Worm (Caenorhabditis elegans) whole organism, L3 larva: Measurements from ENCODE around the gene F13B9.2.

Source experiments
- R02D3.7 ChIP-seq: fragments of 150-350 bp; optimal IDR thresholded peaks from 2 replicates; lab custom pipeline; 2014; ENCODE audit warnings: missing biosample characterization, missing genetic modification characterization
- ZK546.5 ChIP-seq: sonication (generic microtip); optimal IDR thresholded peaks from 2 replicates; lab custom pipeline; 2017; ENCODE audit warnings: missing biosample characterization, missing genetic modification characterization
- aly-2 ChIP-seq: fragments of 150-350 bp; optimal IDR thresholded peaks from 2 replicates; lab custom pipeline; 2014; ENCODE audit warnings: missing biosample characterization, missing genetic modification characterization
- ama-1 ChIP-seq: fragments of 150-350 bp; optimal IDR thresholded peaks from 2 replicates; lab custom pipeline; 2018
- ceh-16 ChIP-seq: sonication (generic microtip); optimal IDR thresholded peaks from 2 replicates; lab custom pipeline; 2017; ENCODE audit warnings: missing biosample characterization, missing genetic modification characterization
- ceh-28 ChIP-seq: fragments of 150-350 bp; optimal IDR thresholded peaks from 2 replicates; lab custom pipeline; 2014; ENCODE audit warnings: missing biosample characterization, missing genetic modification reagents, missing genetic modification characterization
- ceh-82 ChIP-seq: fragments of 150-350 bp; optimal IDR thresholded peaks from 2 replicates; lab custom pipeline; 2014; ENCODE audit warnings: missing biosample characterization, missing genetic modification characterization
- ceh-9 ChIP-seq: sonication (generic microtip); optimal IDR thresholded peaks from 2 replicates; lab custom pipeline; 2018; ENCODE audit warnings: missing biosample characterization, missing genetic modification characterization
- daf-12 ChIP-seq: fragments of 150-350 bp; optimal IDR thresholded peaks from 2 replicates; lab custom pipeline; 2014; ENCODE audit warnings: missing biosample characterization, missing genetic modification reagents, missing genetic modification characterization
- egl-5 ChIP-seq: fragments of 150-350 bp; optimal IDR thresholded peaks from 2 replicates; lab custom pipeline; 2017; ENCODE audit warnings: missing biosample characterization, missing genetic modification reagents, missing genetic modification characterization, inconsistent platforms
- elt-2 ChIP-seq: sonication (generic microtip); optimal IDR thresholded peaks from 2 replicates; lab custom pipeline; 2016; ENCODE audit warnings: missing genetic modification reagents, mild to moderate bottlenecking, missing genetic modification characterization, missing compliant biosample characterization
- fkh-2 ChIP-seq: fragments of 150-350 bp; optimal IDR thresholded peaks from 2 replicates; lab custom pipeline; 2014; ENCODE audit warnings: missing biosample characterization, missing genetic modification reagents, missing genetic modification characterization
- fos-1 ChIP-seq: fragments of 150-350 bp; optimal IDR thresholded peaks from 2 replicates; lab custom pipeline; 2014; ENCODE audit warnings: missing biosample characterization, missing genetic modification characterization
- hmg-11 ChIP-seq: sonication (generic microtip); optimal IDR thresholded peaks from 2 replicates; lab custom pipeline; 2016; ENCODE audit warnings: missing genetic modification characterization, missing compliant biosample characterization
- jun-1 ChIP-seq: fragments of 150-350 bp; optimal IDR thresholded peaks from 2 replicates; lab custom pipeline; 2014; ENCODE audit warnings: missing biosample characterization, missing genetic modification reagents, missing genetic modification characterization
- lin-39 ChIP-seq: fragments of 150-350 bp; optimal IDR thresholded peaks from 2 replicates; lab custom pipeline; 2018; ENCODE audit warnings: missing biosample characterization, missing genetic modification reagents, missing genetic modification characterization
- mdl-1 ChIP-seq: fragments of 150-350 bp; optimal IDR thresholded peaks from 2 replicates; lab custom pipeline; 2014; ENCODE audit warnings: missing biosample characterization, missing genetic modification characterization
- mml-1 ChIP-seq: fragments of 150-350 bp; sonication (generic microtip); optimal IDR thresholded peaks from 3 replicates; lab custom pipeline; 2014; ENCODE audit warnings: missing biosample characterization, missing genetic modification characterization
- nfya-1 ChIP-seq: sonication (generic microtip); optimal IDR thresholded peaks from 2 replicates; lab custom pipeline; 2017; ENCODE audit warnings: missing genetic modification characterization, mild to moderate bottlenecking, missing compliant biosample characterization, antibody characterized with exemption, moderate library complexity; ENCODE audit not compliant: insufficient read depth
- nhr-11 ChIP-seq: fragments of 150-350 bp; optimal IDR thresholded peaks from 2 replicates; lab custom pipeline; 2014; ENCODE audit warnings: missing biosample characterization, missing genetic modification characterization
- nhr-12 ChIP-seq: fragments of 150-350 bp; optimal IDR thresholded peaks from 2 replicates; lab custom pipeline; 2014; ENCODE audit warnings: missing biosample characterization, missing genetic modification characterization
- nhr-23 ChIP-seq: fragments of 150-350 bp; optimal IDR thresholded peaks from 2 replicates; lab custom pipeline; 2014; ENCODE audit warnings: missing biosample characterization, missing genetic modification reagents, missing genetic modification characterization
- nhr-237 ChIP-seq: fragments of 150-350 bp; optimal IDR thresholded peaks from 2 replicates; lab custom pipeline; 2014; ENCODE audit warnings: missing biosample characterization, missing genetic modification characterization
- nhr-43 ChIP-seq: sonication (generic microtip); optimal IDR thresholded peaks from 2 replicates; lab custom pipeline; 2016; ENCODE audit warnings: mild to moderate bottlenecking, missing genetic modification characterization, missing compliant biosample characterization; ENCODE audit not compliant: poor library complexity, severe bottlenecking
- nhr-67 ChIP-seq: fragments of 150-350 bp; optimal IDR thresholded peaks from 2 replicates; lab custom pipeline; 2014; ENCODE audit warnings: missing biosample characterization, missing genetic modification characterization
- nhr-76 ChIP-seq: fragments of 150-350 bp; sonication (generic microtip); optimal IDR thresholded peaks from 5 replicates; lab custom pipeline; 2014; ENCODE audit warnings: missing biosample characterization, missing genetic modification characterization
- nhr-77 ChIP-seq: fragments of 150-350 bp; optimal IDR thresholded peaks from 2 replicates; lab custom pipeline; 2014; ENCODE audit warnings: missing biosample characterization, missing genetic modification characterization
- pha-4 ChIP-seq: fragments of 150-350 bp; optimal IDR thresholded peaks from 2 replicates; lab custom pipeline; 2014; ENCODE audit warnings: missing biosample characterization, missing genetic modification reagents, missing genetic modification characterization
- pqm-1 ChIP-seq: fragments of 150-350 bp; optimal IDR thresholded peaks from 2 replicates; lab custom pipeline; 2017; ENCODE audit warnings: missing biosample characterization, missing genetic modification characterization, inconsistent platforms
- sea-2 ChIP-seq: fragments of 150-350 bp; sonication (generic microtip); optimal IDR thresholded peaks from 4 replicates; lab custom pipeline; 2014; ENCODE audit warnings: missing biosample characterization, missing genetic modification reagents, missing genetic modification characterization
- skn-1 ChIP-seq: fragments of 150-350 bp; optimal IDR thresholded peaks from 2 replicates; lab custom pipeline; 2014; ENCODE audit warnings: missing biosample characterization, missing genetic modification characterization
- snpc-4 ChIP-seq: fragments of 150-350 bp; optimal IDR thresholded peaks from 2 replicates; lab custom pipeline; 2014; ENCODE audit warnings: missing biosample characterization, missing genetic modification characterization
- tbx-2 ChIP-seq: sonication (generic microtip); optimal IDR thresholded peaks from 2 replicates; lab custom pipeline; 2016; ENCODE audit warnings: mild to moderate bottlenecking, missing genetic modification characterization, missing compliant biosample characterization
- unc-39 ChIP-seq: sonication (generic microtip); optimal IDR thresholded peaks from 4 replicates; lab custom pipeline; 2017; ENCODE audit warnings: missing biosample characterization, missing genetic modification characterization
- unc-62 ChIP-seq: fragments of 150-350 bp; sonication (generic microtip); optimal IDR thresholded peaks from 4 replicates; lab custom pipeline; 2014; ENCODE audit warnings: missing biosample characterization, missing genetic modification reagents, missing genetic modification characterization
- zag-1 ChIP-seq: fragments of 150-350 bp; optimal IDR thresholded peaks from 2 replicates; lab custom pipeline; 2014; ENCODE audit warnings: missing biosample characterization, missing genetic modification characterization
- ztf-11 ChIP-seq: fragments of 150-350 bp; optimal IDR thresholded peaks from 2 replicates; lab custom pipeline; 2014; ENCODE audit warnings: missing biosample characterization, missing genetic modification characterization
- ztf-4 ChIP-seq: fragments of 150-350 bp; optimal IDR thresholded peaks from 2 replicates; lab custom pipeline; 2014; ENCODE audit warnings: missing biosample characterization, missing genetic modification characterization

F13B9.2 gene

ce11 chrX:8236515-8236914 lies 49.0 kb upstream of the F13B9.2 start:
- TF ChIP-seq ceh-9 (tag; lab: Kevin White, UChicago) (no peak), mdl-1 (tag; lab: Kevin White, UChicago) (no peak), pha-4 (tag; lab: Kevin White, UChicago) (peak; percentile 37)

DNA sequence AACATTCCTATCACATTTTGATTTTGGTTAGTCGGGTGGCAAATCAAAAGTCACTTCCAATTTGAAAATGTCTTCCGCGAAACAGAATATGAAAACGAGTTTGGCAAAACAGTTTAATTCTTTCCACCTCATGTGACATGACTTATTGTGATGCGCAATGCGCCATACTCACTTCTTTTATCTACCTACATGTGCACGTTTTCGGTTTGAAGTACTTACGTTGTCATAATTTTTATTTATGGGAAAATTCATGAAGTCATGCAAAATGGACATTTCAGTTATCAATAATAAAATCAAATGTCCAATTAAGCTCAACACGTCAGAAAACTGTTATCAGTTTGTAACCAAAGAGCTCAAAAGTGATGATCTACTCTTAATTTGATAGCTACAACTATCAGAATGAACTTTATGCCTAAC lies 46.8 kb upstream of the F13B9.2 start:
- TF ChIP-seq aly-2: no peak
- TF ChIP-seq pqm-1 (tag; lab: Kevin White, UChicago): peak; percentile 90
- TF ChIP-seq elt-2: peak; percentile 82
- TF ChIP-seq jun-1 (tag; lab: Kevin White, UChicago): peak; percentile 18

DNA sequence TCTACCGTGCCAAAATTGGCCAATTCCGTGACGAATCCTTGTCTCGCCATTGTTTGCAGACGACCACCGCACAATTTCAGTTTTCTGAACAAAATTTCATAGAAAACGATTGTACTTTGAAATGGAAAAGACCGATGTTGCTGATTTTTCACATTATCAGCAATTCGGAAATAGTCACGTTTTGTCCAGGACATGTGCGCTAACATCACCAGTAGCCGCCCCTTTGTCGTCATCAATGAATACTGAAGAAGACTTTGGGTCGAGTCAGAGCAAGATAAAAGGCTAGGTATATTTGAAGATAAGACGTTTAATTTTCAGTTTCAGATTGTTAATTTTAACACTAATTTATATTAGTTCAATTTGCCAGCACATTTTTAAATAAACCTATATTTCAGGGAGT lies 43.6 kb upstream of the F13B9.2 start, which contains the start of gene endu-2:
Gene endu-2 (plus strand): TSS at position 396 of the 400 bp plus-strand sequence.
- TF ChIP-seq pha-4 (tag; lab: Kevin White, UChicago) (peak; percentile 3), elt-2 (peak; percentile 90), ZK546.5 (tag; lab: Kevin White, UChicago) (no peak), pqm-1 (tag; lab: Kevin White, UChicago) (peak; percentile 78)

DNA sequence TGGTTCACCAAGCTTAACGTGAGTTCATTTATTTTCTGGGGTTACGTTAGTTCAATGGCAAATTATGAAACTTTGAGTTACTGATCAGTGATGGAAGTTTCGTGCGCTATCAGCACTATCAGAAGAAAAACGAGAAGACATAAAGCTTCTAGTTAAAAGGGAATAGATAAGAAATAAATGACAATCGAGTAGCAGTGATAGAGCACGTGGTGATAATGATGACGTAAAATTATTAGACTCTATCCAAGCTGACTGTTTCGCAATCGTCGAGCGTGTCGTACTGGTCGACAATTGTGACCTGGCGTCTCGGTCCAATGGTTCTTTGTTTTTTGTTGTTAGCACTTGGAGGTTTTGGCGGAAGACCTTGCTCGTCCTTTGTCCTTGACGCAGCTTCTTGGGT lies 42.4 kb upstream of the F13B9.2 start:
- TF ChIP-seq pha-4 (tag; lab: Kevin White, UChicago): peak; percentile 61
- TF ChIP-seq pqm-1 (tag; lab: Kevin White, UChicago): peak; percentile 99
- TF ChIP-seq nhr-76 (tag; lab: Kevin White, UChicago): no peak
- peak; percentile 97 for TF ChIP-seq elt-2
- no peak for TF ChIP-seq daf-12 (tag; lab: Kevin White, UChicago)
- TF ChIP-seq fos-1: no peak
- peak; percentile 86 for TF ChIP-seq jun-1 (tag; lab: Kevin White, UChicago)
- peak; percentile 2 for TF ChIP-seq mdl-1 (tag; lab: Kevin White, UChicago)
- TF ChIP-seq ceh-9 (tag; lab: Kevin White, UChicago): no peak

- peak; percentile 25 for TF ChIP-seq pha-4 (tag; lab: Kevin White, UChicago)
- no peak for TF ChIP-seq nhr-77
- TF ChIP-seq pqm-1 (tag; lab: Kevin White, UChicago): peak; percentile 74
- TF ChIP-seq elt-2: peak; percentile 84
- TF ChIP-seq sea-2 (GFP tag; lab: Kevin White, UChicago): no peak
- no peak for TF ChIP-seq nhr-43 (tag; lab: Kevin White, UChicago)
- no peak for TF ChIP-seq nhr-67 (tag; lab: Kevin White, UChicago)
- TF ChIP-seq unc-39 (tag; lab: Kevin White, UChicago): no peak
Observed at ce11 chrX:8246126-8246525, 39.4 kb upstream of the F13B9.2 start, which contains the start of gene kqt-2. kqt-2 (minus strand) TSS chrX:8246369.

ce11 chrX:8247088-8247487 lies 38.4 kb upstream of the F13B9.2 start:
- TF ChIP-seq jun-1 (tag; lab: Kevin White, UChicago): no peak
- TF ChIP-seq ama-1: no peak
- no peak for TF ChIP-seq nhr-77
- no peak for TF ChIP-seq elt-2
- no peak for TF ChIP-seq unc-62 (GFP tag; lab: Kevin White, UChicago)
- TF ChIP-seq, all 47 proteins: peak for 0

DNA sequence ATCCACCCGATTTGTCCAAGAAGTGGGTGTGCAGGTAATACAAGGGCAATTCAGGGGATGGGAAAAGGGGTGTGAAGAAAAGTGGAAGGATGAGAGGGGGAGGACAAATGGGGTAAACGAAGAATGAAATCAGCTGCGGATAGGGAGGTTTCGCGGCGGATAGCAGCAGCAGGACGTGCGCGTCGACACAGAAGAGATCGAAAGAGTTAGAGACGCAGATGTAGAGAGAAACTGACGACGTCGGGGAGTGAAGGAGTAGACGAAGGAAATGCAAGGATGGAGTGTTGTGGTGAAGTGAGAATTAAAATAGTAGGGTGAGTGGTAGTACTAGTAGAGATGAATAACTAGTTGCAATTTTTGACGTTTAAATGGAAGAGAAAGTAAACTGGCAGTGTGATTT lies 33.2 kb upstream of the F13B9.2 start, which contains the start of gene M60.6:
Gene M60.6 (minus strand): TSS at position 166 of the 400 bp plus-strand sequence.
- TF ChIP-seq mml-1 (tag; lab: Kevin White, UChicago) (no peak), ceh-28 (no peak), ceh-9 (tag; lab: Kevin White, UChicago) (no peak), nfya-1 (tag; lab: Kevin White, UChicago) (peak; percentile 47), ztf-4 (tag; lab: Kevin White, UChicago) (no peak), tbx-2 (tag; lab: Kevin White, UChicago) (no peak), nhr-76 (tag; lab: Kevin White, UChicago) (no peak), nhr-237 (tag; lab: Kevin White, UChicago) (no peak), ztf-11 (tag; lab: Kevin White, UChicago) (no peak), hmg-11 (tag; lab: Kevin White, UChicago) (peak; percentile 24), nhr-23 (tag; lab: Kevin White, UChicago) (peak; percentile 33), lin-39 (tag; lab: Kevin White, UChicago) (no peak), jun-1 (tag; lab: Kevin White, UChicago) (no peak), nhr-43 (tag; lab: Kevin White, UChicago) (peak; percentile 23), ceh-82 (tag; lab: Kevin White, UChicago) (no peak), egl-5 (tag; lab: Kevin White, UChicago) (no peak), nhr-11 (tag; lab: Kevin White, UChicago) (no peak), fkh-2 (tag; lab: Kevin White, UChicago) (no peak), daf-12 (tag; lab: Kevin White, UChicago) (no peak), nhr-12 (tag; lab: Kevin White, UChicago) (no peak), skn-1 (tag; lab: Kevin White, UChicago) (no peak), ceh-16 (tag; lab: Kevin White, UChicago) (no peak), fos-1 (no peak), zag-1 (tag; lab: Kevin White, UChicago) (no peak), snpc-4 (peak; percentile 34), ama-1 (no peak), elt-2 (no peak), nhr-67 (tag; lab: Kevin White, UChicago) (no peak), R02D3.7 (tag; lab: Kevin White, UChicago) (no peak), unc-39 (tag; lab: Kevin White, UChicago) (no peak)
